Fruit fly (Drosophila melanogaster) whole organism, prepupa: ENCODE data around the gene Elo68alpha.

Experiments
- CG10631 ChIP-seq: fragments of 200-800 bp; sonication (Bioruptor generic); optimal IDR thresholded peaks from 2 replicates; lab custom pipeline; 2016; ENCODE audit warnings: missing biosample characterization, missing genetic modification characterization
- CG16779 ChIP-seq: fragments of 200-800 bp; sonication (Bioruptor generic); optimal IDR thresholded peaks from 3 replicates; lab custom pipeline; 2017; ENCODE audit warnings: missing biosample characterization, mild to moderate bottlenecking, missing genetic modification characterization
- CG6163 ChIP-seq: fragments of 200-800 bp; sonication (Bioruptor generic); IDR thresholded peaks from 3 replicates; pipeline ENCODE4 v1.3.6; 2022; ENCODE audit warnings: missing biosample characterization, missing genetic modification characterization
- CG8632 ChIP-seq: fragments of 200-800 bp; sonication (Bioruptor generic); optimal IDR thresholded peaks from 3 replicates; lab custom pipeline; 2016; ENCODE audit warnings: missing biosample characterization, missing genetic modification characterization
- Eip78C ChIP-seq: fragments of 200-800 bp; sonication (Bioruptor generic); peaks from one replicate; lab custom pipeline; 2016; ENCODE audit warnings: missing biosample characterization, missing genetic modification characterization
- Ets21C ChIP-seq: fragments of 200-800 bp; sonication (Bioruptor generic); optimal IDR thresholded peaks from 3 replicates; lab custom pipeline; 2016; ENCODE audit warnings: missing biosample characterization, missing genetic modification characterization
- Lpt ChIP-seq: fragments of 200-800 bp; sonication (Bioruptor generic); optimal IDR thresholded peaks from 3 replicates; lab custom pipeline; 2016; ENCODE audit warnings: missing biosample characterization, missing genetic modification characterization
- OdsH ChIP-seq: fragments of 200-800 bp; sonication (Bioruptor generic); optimal IDR thresholded peaks from 3 replicates; lab custom pipeline; 2016; ENCODE audit warnings: missing biosample characterization, missing genetic modification characterization

DNA sequence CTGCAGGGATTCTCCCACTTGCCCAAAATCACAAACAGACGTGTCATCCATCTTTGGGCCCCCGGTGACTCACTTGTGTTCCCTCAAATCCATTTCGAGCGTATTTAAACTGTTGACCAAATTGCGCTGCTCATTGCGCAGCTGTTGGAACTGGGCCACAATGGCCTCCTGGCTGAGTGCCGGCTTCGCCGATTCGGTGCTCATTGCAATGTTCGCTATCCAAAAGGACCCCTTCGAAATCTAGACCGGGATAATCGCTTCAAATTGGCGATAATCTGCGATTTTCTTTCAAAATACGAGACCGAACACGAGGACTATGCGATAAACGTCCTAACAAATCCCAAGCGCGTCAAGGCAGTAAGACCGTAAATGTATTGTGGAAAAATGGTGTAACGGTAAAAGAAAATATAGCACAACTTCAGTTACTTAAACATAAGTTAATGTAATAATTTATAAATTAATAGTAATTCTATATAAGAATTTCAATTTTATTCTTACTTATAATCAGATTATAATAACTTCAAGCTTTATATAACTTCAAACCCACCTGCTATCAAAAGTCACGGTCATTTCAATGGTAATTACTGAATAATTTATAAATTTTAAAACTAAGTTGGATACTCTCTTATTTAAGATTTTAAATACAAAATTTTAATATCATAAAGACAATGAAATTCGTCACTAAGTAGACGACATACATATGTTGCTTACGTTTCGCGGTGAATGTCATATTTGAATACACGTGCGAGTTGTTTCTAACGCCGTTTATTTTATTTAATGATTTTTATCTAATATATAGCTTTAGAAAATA lies 28.6 kb downstream of the Elo68alpha start, which contains the start of the genes Pfdn2 and Noc1:
- TF ChIP-seq CG8632 (GFP tag; lab: Kevin White, UChicago) (no peak), OdsH (GFP tag; lab: Kevin White, UChicago) (no peak), Lpt (GFP tag; lab: Kevin White, UChicago) (no peak), CG10631 (peak; percentile 73), CG16779 (no peak), CG6163 (GFP tag; lab: Robert Waterston, UW) (no peak), Eip78C (no peak), Ets21C (no peak)
